Worm (Caenorhabditis elegans) whole organism, L3 larva: ENCODE results near the gene Y116A8C.27.

Experiments
- R02D3.7 ChIP-seq: fragments of 150-350 bp; optimal IDR thresholded peaks from 2 replicates; lab custom pipeline; 2014; ENCODE audit warnings: missing biosample characterization, missing genetic modification characterization
- eor-1 ChIP-seq, 2 experiments: fragments of 150-350 bp; optimal IDR thresholded peaks; 2 replicates each; lab custom pipeline; 2014 to 2018; ENCODE audit warnings: missing biosample characterization in 2 of 2, missing genetic modification characterization in 2 of 2
- fkh-10 ChIP-seq: sonication (generic microtip); optimal IDR thresholded peaks from 2 replicates; lab custom pipeline; 2017; ENCODE audit warnings: missing biosample characterization, missing genetic modification reagents, missing genetic modification characterization
- jun-1 ChIP-seq: fragments of 150-350 bp; optimal IDR thresholded peaks from 2 replicates; lab custom pipeline; 2014; ENCODE audit warnings: missing biosample characterization, missing genetic modification reagents, missing genetic modification characterization
- pha-4 ChIP-seq: fragments of 150-350 bp; optimal IDR thresholded peaks from 2 replicates; lab custom pipeline; 2014; ENCODE audit warnings: missing biosample characterization, missing genetic modification reagents, missing genetic modification characterization

DNA sequence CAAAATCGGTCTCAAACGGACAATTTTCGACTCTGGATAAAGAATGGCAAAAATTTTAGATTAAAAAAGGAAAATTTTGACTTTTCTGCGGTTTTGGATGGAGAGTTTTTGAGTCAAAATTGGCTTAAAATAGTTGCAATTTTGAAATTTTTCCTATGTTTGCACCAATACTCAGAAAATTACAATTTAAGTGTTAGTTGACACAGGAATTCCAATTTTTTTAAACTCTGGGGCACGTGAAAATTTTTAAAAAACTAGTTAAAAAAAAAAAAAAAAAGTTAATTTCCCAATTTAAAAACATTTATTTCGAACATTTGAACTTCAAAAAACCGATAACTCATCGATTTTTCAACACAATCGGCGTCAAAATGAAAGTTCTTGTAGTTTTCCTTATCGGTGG lies 15.7 kb upstream of the Y116A8C.27 start, which contains the start of gene Y116A8C.33:
- TF ChIP-seq eor-1 (tag; optimal IDR thresholded peaks at IDR 0.05; lab: Kevin White, UChicago) = no peak
- TF ChIP-seq pha-4 (tag; lab: Kevin White, UChicago) = no peak
- no peak for TF ChIP-seq R02D3.7 (tag; lab: Kevin White, UChicago)
- no peak for TF ChIP-seq jun-1 (tag; lab: Kevin White, UChicago)
- TF ChIP-seq fkh-10 (GFP tag; lab: Kevin White, UChicago) = no peak
